Worm (Caenorhabditis elegans) whole organism, late embryonic: ENCODE data around the gene rme-1.

Experiments used
- F13H6.1 ChIP-seq: sonication (generic microtip); optimal IDR thresholded peaks from 2 replicates; lab custom pipeline; 2016; ENCODE audit warnings: missing genetic modification characterization, missing compliant biosample characterization
- ahr-1 ChIP-seq: sonication (generic microtip); optimal IDR thresholded peaks from 2 replicates; lab custom pipeline; 2016; ENCODE audit warnings: missing genetic modification characterization, missing compliant biosample characterization
- ama-1 ChIP-seq: fragments of 150-350 bp; optimal IDR thresholded peaks from 2 replicates; lab custom pipeline; 2014
- ceh-24 ChIP-seq: sonication (generic microtip); optimal IDR thresholded peaks from 2 replicates; lab custom pipeline; 2016; ENCODE audit warnings: mild to moderate bottlenecking, missing genetic modification characterization, missing compliant biosample characterization
- ceh-34 ChIP-seq: sonication (generic microtip); optimal IDR thresholded peaks from 2 replicates; lab custom pipeline; 2016; ENCODE audit warnings: mild to moderate bottlenecking, missing genetic modification characterization, missing compliant biosample characterization
- dmd-4 ChIP-seq: sonication (generic microtip); optimal IDR thresholded peaks from 2 replicates; lab custom pipeline; 2016; ENCODE audit warnings: borderline replicate concordance, missing genetic modification characterization, missing compliant biosample characterization
- elt-4 ChIP-seq: sonication (generic microtip); optimal IDR thresholded peaks from 2 replicates; lab custom pipeline; 2016; ENCODE audit warnings: missing genetic modification characterization, missing compliant biosample characterization
- fkh-10 ChIP-seq: fragments of 150-350 bp; optimal IDR thresholded peaks from 2 replicates; lab custom pipeline; 2014; ENCODE audit warnings: missing biosample characterization, missing genetic modification reagents, missing genetic modification characterization
- nfya-1 ChIP-seq: sonication (generic microtip); optimal IDR thresholded peaks from 2 replicates; lab custom pipeline; 2017; ENCODE audit warnings: missing genetic modification characterization, mild to moderate bottlenecking, missing compliant biosample characterization, antibody characterized with exemption, moderate library complexity
- odd-2 ChIP-seq: sonication (generic microtip); optimal IDR thresholded peaks from 2 replicates; lab custom pipeline; 2017; ENCODE audit warnings: antibody characterized with exemption, mild to moderate bottlenecking, missing genetic modification characterization, missing compliant biosample characterization
- pha-2 ChIP-seq: sonication (generic microtip); optimal IDR thresholded peaks from 2 replicates; lab custom pipeline; 2017; ENCODE audit warnings: mild to moderate bottlenecking, missing genetic modification characterization, missing compliant biosample characterization
- pha-4 ChIP-seq: fragments of 150-350 bp; optimal IDR thresholded peaks from 2 replicates; lab custom pipeline; 2018; ENCODE audit warnings: missing biosample characterization, missing genetic modification reagents, missing genetic modification characterization
- pqm-1 ChIP-seq: sonication (generic microtip); optimal IDR thresholded peaks from 2 replicates; lab custom pipeline; 2016; ENCODE audit warnings: missing genetic modification characterization, missing compliant biosample characterization
- unc-55 ChIP-seq: sonication (generic microtip); optimal IDR thresholded peaks from 2 replicates; lab custom pipeline; 2017; ENCODE audit warnings: missing biosample characterization, missing genetic modification reagents, missing genetic modification characterization

DNA sequence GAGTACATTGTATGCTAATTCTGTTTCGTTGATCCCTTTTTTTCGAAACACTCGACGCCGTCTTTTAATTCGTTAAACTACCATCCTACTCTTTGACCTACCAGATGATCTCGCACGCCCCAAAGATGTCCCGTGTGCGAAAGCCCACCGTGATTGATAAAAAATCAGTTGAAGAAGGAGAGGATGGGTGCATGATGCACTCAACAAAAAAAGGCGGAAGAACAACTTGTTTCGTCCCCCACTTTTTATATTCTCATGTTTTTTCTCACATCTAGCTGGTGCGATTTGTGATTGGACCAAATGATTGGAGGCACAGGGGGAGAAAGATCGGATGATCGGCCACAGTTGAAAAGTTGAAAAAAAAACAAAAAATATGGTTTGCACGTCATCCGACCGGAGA is 29.7 kb downstream of the rme-1 start:
- TF ChIP-seq F13H6.1 (tag; lab: Kevin White, UChicago) (no peak), odd-2 (tag; lab: Kevin White, UChicago) (no peak), pqm-1 (tag; lab: Kevin White, UChicago) (no peak), elt-4 (tag; lab: Kevin White, UChicago) (no peak), ama-1 (lab: Kevin White, UChicago) (no peak), ceh-34 (tag; lab: Kevin White, UChicago) (no peak), ceh-24 (no peak), pha-4 (tag; lab: Kevin White, UChicago) (no peak), nfya-1 (tag; lab: Kevin White, UChicago) (no peak), fkh-10 (no peak), pha-2 (no peak), dmd-4 (no peak), ahr-1 (tag; lab: Kevin White, UChicago) (no peak), unc-55 (GFP tag; lab: Kevin White, UChicago) (no peak)
